Worm (Caenorhabditis elegans) whole organism, young adult: ENCODE results near the gene unc-23.

Experiments
- D2030.7 ChIP-seq: fragments of 200-800 bp; sonication (Bioruptor generic); IDR thresholded peaks from 2 replicates; pipeline ENCODE4 v1.3.6; 2022; ENCODE audit warnings: missing genetic modification reagents, missing genetic modification characterization, missing compliant biosample characterization
- F39B2.1 ChIP-seq: fragments of 200-800 bp; sonication (Bioruptor generic); IDR thresholded peaks from 2 replicates; pipeline ENCODE4 v1.3.6; 2022; ENCODE audit warnings: missing genetic modification reagents, missing genetic modification characterization, missing compliant biosample characterization
- F52B5.7 ChIP-seq: sonication (generic microtip); optimal IDR thresholded peaks from 2 replicates; lab custom pipeline; 2016; ENCODE audit warnings: mild to moderate bottlenecking, missing genetic modification characterization, missing compliant biosample characterization
- Y53G8AR.9 ChIP-seq: fragments of 200-800 bp; sonication (Bioruptor generic); conservative IDR thresholded peaks from 2 replicates; pipeline ENCODE4 v1.3.6; 2022; ENCODE audit warnings: missing genetic modification reagents, missing genetic modification characterization, missing compliant biosample characterization
- Y56A3A.18 ChIP-seq: fragments of 200-800 bp; sonication (Bioruptor generic); IDR thresholded peaks from 2 replicates; pipeline ENCODE4 v1.3.6; 2022; ENCODE audit warnings: missing genetic modification reagents, missing genetic modification characterization, missing compliant biosample characterization
- aptf-3 ChIP-seq: fragments of 200-800 bp; sonication (Bioruptor generic); IDR thresholded peaks from 2 replicates; pipeline ENCODE4 v1.3.6; 2022; ENCODE audit warnings: missing genetic modification characterization, missing compliant biosample characterization
- atf-7 ChIP-seq: sonication (generic microtip); optimal IDR thresholded peaks from 2 replicates; lab custom pipeline; 2017; ENCODE audit warnings: mild to moderate bottlenecking, missing genetic modification characterization, missing compliant biosample characterization
- attf-5 ChIP-seq: fragments of 200-800 bp; sonication (Bioruptor generic); optimal IDR thresholded peaks from 2 replicates; lab custom pipeline; 2018; ENCODE audit warnings: mild to moderate bottlenecking, missing genetic modification characterization, missing compliant biosample characterization
- ccch-3 ChIP-seq: fragments of 200-800 bp; sonication (Bioruptor generic); optimal IDR thresholded peaks from 2 replicates; lab custom pipeline; 2018; ENCODE audit warnings: mild to moderate bottlenecking, missing genetic modification characterization, missing compliant biosample characterization
- ceh-58 ChIP-seq: fragments of 200-800 bp; sonication (Bioruptor generic); IDR thresholded peaks from 2 replicates; pipeline ENCODE4 v1.3.6; 2022; ENCODE audit warnings: missing genetic modification characterization, missing compliant biosample characterization
- dox-1 ChIP-seq: fragments of 200-800 bp; sonication (Bioruptor generic); IDR thresholded peaks from 2 replicates; pipeline ENCODE4 v1.3.6; 2022; ENCODE audit warnings: missing genetic modification reagents, missing genetic modification characterization, missing compliant biosample characterization
- ekl-4 ChIP-seq: fragments of 200-800 bp; sonication (Bioruptor generic); IDR thresholded peaks from 2 replicates; pipeline ENCODE4 v1.3.6; 2022; ENCODE audit warnings: missing genetic modification reagents, missing genetic modification characterization, missing compliant biosample characterization
- ets-4 ChIP-seq: fragments of 200-800 bp; sonication (Bioruptor generic); optimal IDR thresholded peaks from 2 replicates; lab custom pipeline; 2018; ENCODE audit warnings: mild to moderate bottlenecking, missing genetic modification characterization, missing compliant biosample characterization
- let-607 ChIP-seq, 2 experiments: fragments of 200-800 bp in 1 of 2; sonication (Bioruptor generic) in 1 of 2; sonication (generic microtip) in 1 of 2; optimal IDR thresholded peaks; 2 replicates each; lab custom pipeline; 2016 to 2018; ENCODE audit warnings: mild to moderate bottlenecking in 2 of 2, missing compliant biosample characterization in 2 of 2, missing genetic modification characterization in 2 of 2, moderate library complexity in 2 of 2, missing genotype in 1 of 2
- lin-26 ChIP-seq: fragments of 200-800 bp; sonication (Bioruptor generic); IDR thresholded peaks from 2 replicates; pipeline ENCODE4 v1.3.6; 2022; ENCODE audit warnings: missing genetic modification reagents, missing genetic modification characterization, missing compliant biosample characterization
- lsl-1 ChIP-seq: fragments of 200-800 bp; sonication (Bioruptor generic); optimal IDR thresholded peaks from 2 replicates; lab custom pipeline; 2018; ENCODE audit warnings: mild to moderate bottlenecking, missing genetic modification characterization, moderate library complexity, missing compliant biosample characterization
- lsy-27 ChIP-seq: sonication (generic microtip); optimal IDR thresholded peaks from 2 replicates; lab custom pipeline; 2017; ENCODE audit warnings: missing genetic modification characterization, mild to moderate bottlenecking, missing compliant biosample characterization, antibody characterized with exemption, missing genotype, borderline replicate concordance; ENCODE audit not compliant: insufficient read depth
- madf-3 ChIP-seq: fragments of 200-800 bp; sonication (Bioruptor generic); IDR thresholded peaks from 2 replicates; pipeline ENCODE4 v1.3.6; 2022; ENCODE audit warnings: missing genetic modification reagents, missing genetic modification characterization, missing compliant biosample characterization
- nhr-80 ChIP-seq: sonication (generic microtip); optimal IDR thresholded peaks from 2 replicates; lab custom pipeline; 2016; ENCODE audit warnings: missing genetic modification characterization, missing compliant biosample characterization
- rcor-1 ChIP-seq: fragments of 200-800 bp; sonication (Bioruptor generic); IDR thresholded peaks from 2 replicates; pipeline ENCODE4 v1.3.6; 2022; ENCODE audit warnings: missing genetic modification reagents, missing genetic modification characterization, missing compliant biosample characterization
- repo-1 ChIP-seq: sonication (generic microtip); optimal IDR thresholded peaks from 2 replicates; lab custom pipeline; 2017; ENCODE audit warnings: mild to moderate bottlenecking, missing genetic modification characterization, missing compliant biosample characterization
- snpc-1.1 ChIP-seq: sonication (generic microtip); optimal IDR thresholded peaks from 2 replicates; lab custom pipeline; 2017; ENCODE audit warnings: missing genetic modification characterization, mild to moderate bottlenecking, missing compliant biosample characterization, antibody characterized with exemption, moderate library complexity, missing genotype, missing genetic modification reagents; ENCODE audit not compliant: insufficient read depth
- somi-1 ChIP-seq: fragments of 200-800 bp; sonication (Bioruptor generic); optimal IDR thresholded peaks from 2 replicates; lab custom pipeline; 2018; ENCODE audit warnings: mild to moderate bottlenecking, missing genetic modification characterization, missing compliant biosample characterization
- tbp1 ChIP-seq: fragments of 200-800 bp; sonication (Bioruptor generic); optimal IDR thresholded peaks from 2 replicates; lab custom pipeline; 2018; ENCODE audit warnings: mild to moderate bottlenecking, missing genetic modification characterization, missing compliant biosample characterization
- zfh-2 ChIP-seq: fragments of 200-800 bp; sonication (Bioruptor generic); conservative IDR thresholded peaks from 2 replicates; pipeline ENCODE4 v1.3.6; 2022; ENCODE audit warnings: missing genetic modification reagents, missing genetic modification characterization, missing compliant biosample characterization
- ztf-6 ChIP-seq: fragments of 200-800 bp; sonication (Bioruptor generic); IDR thresholded peaks from 2 replicates; pipeline ENCODE4 v1.3.6; 2022; ENCODE audit warnings: missing genetic modification reagents, missing genetic modification characterization, missing compliant biosample characterization

Gene unc-23

DNA sequence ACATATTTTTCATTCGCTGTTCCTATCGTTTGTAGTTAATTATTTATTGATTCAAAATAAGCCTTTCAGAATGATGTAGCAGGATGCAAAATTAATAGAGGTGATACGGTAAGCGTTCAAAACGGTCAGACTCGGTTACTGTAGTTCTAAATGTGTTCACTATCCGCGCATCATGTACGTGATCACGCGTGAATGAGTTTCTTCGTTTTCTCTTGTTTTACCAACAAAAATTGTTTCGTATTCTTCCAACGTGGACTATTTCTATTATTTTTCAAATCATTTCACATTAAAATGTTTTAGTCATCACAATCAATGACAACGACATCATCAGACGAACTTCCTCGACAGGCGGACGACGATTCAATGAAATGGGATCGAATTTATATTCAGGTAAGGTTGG is 11.3 kb downstream of the unc-23 start, which contains the start of gene gck-1:
Gene gck-1, plus strand, starts transcription at position 301 of the 400 bp plus-strand sequence.
- TF ChIP-seq ekl-4 (GFP tag; lab: Robert Waterston, UW) (no peak), let-607 (tag; optimal IDR thresholded peaks at IDR 0.05; lab: Kevin White, UChicago) (no peak), lsl-1 (GFP tag; lab: Kevin White, UChicago) (peak; percentile 40), lin-26 (GFP tag; lab: Robert Waterston, UW) (no peak)

DNA sequence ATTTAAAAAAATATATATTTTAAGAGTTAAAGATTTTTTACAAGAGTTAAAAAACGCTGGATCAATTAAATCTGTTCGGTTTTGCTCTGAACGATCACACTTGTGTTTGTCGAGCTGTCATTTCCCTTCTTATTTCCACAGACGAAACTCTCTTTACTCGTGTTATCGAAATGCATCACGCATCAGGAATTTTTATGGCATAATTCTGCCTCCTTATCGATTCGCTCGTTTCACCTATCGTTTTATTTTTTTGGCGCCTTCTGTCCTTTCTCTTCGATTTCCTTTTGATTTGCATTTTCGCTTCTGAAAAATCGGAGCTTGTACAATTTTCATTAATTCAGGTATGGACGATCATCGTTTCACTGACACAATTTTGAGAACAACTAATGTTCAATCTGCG is 12.2 kb downstream of the unc-23 start:
- TF ChIP-seq F39B2.1 (GFP tag; lab: Robert Waterston, UW) (no peak), nhr-80 (tag; lab: Kevin White, UChicago) (peak; percentile 0)

DNA sequence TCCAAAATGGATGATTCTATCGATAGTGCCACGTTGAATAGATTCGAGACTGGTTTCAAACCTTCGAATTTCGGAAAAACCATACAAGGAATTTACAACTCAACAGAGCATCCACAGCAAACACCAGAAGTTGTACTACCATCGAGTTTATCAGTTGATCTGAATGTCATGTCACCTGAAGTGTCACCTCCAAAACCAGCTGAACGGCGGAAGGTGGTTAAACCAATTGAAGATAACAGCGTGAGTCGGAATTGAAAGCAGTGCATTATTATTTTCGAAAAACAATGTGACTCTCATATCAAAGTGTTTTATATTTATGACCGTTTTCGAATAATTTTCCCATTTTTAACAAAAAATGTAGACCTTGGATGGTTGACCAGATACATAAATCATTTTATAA is 12.8 kb downstream of the unc-23 start:
- no peak for TF ChIP-seq ccch-3 (GFP tag; lab: Kevin White, UChicago)
- TF ChIP-seq ets-4 (GFP tag; lab: Kevin White, UChicago), result peak; percentile 25
- TF ChIP-seq nhr-80 (tag; lab: Kevin White, UChicago), result peak; percentile 76
- TF ChIP-seq dox-1, result peak; percentile 23; the same call in 1 of the 2 replicates

DNA sequence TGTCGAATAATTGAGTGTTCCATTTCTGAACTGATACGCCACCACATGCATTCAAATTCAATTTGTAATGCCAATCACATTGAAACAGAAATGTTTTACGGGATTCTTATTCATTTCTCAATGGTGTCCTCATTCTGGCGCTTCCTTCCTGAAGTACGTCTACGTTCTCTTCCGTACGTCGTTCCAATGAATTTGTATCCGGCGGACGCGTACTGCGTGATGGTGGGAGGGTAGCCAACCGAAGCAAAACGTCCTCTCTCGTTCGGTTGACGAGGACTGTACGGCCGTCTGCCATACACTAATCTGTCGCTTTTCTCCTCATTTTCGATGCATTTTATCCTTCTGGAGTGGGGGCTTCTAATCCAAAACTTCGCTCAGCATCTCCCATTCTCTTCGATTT is 13.7 kb downstream of the unc-23 start:
- TF ChIP-seq rcor-1 (GFP tag; lab: Robert Waterston, UW) (0 out of 2 replicates have a peak, but pooled peaks have one; percentile 28), lsy-27 (tag; lab: Kevin White, UChicago) (no peak), lin-26 (GFP tag; lab: Robert Waterston, UW) (no peak), ceh-58 (GFP tag; lab: Robert Waterston, UW) (no peak), somi-1 (GFP tag; lab: Kevin White, UChicago) (no peak), repo-1 (tag; lab: Kevin White, UChicago) (no peak), D2030.7 (GFP tag; lab: Robert Waterston, UW) (0 out of 2 replicates have a peak, but pooled peaks have one; percentile 17), madf-3 (GFP tag; lab: Robert Waterston, UW) (0 out of 2 replicates have a peak, but pooled peaks have one; percentile 9), zfh-2 (GFP tag; lab: Robert Waterston, UW) (0 out of 2 replicates have a peak, but pooled peaks have one; percentile 10), ztf-6 (GFP tag; lab: Robert Waterston, UW) (no peak), attf-5 (GFP tag; lab: Kevin White, UChicago) (no peak)
- TF ChIP-seq, all 124 proteins: peak for 4

DNA sequence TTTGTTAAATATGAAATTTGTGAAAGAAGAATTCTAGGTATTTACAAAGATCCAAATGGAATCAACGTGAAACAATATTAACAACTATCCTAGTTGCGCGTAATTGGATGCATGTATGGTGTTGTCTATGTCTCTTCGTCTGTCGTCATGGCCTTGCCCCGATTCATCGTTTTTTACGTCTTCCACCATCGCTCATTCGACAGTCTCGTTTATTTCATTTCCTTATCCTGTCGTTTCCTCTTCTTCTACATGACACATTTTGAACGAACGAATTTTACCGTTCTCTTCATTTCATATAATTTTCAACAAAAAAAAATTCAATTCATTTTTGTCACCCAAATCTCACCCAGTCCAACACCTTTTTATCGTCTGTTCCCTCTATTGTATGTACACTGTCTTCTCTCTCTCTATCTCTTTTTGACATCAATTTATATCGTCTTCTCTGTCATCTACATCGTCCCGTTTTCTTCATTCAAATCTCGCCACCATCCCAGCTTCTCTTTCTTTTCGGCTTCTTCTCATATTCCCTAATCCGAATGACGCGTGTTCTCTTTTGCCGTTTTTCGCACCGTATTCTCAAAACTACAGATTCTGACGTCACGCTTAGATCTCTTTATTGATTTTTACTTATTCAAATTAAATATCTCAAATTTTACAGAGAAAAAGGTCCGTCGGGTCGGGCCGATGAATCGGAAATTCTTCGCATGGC is 20.4 kb downstream of the unc-23 start, which contains the start of gene ttc-17:
Gene ttc-17, plus strand, starts transcription at position 659 of the 709 bp plus-strand sequence.
- TF ChIP-seq atf-7, result no peak
- 0 out of 2 replicates have a peak, but pooled peaks have one; percentile 61 for TF ChIP-seq Y56A3A.18 (GFP tag; lab: Robert Waterston, UW)
- no peak for TF ChIP-seq aptf-3
- TF ChIP-seq Y53G8AR.9 (GFP tag; lab: Robert Waterston, UW), result peak; percentile 50; the same call in 1 of the 2 replicates
- TF ChIP-seq ets-4 (GFP tag; lab: Kevin White, UChicago), result no peak
- TF ChIP-seq snpc-1.1 (tag; lab: Kevin White, UChicago), result no peak
- no peak for TF ChIP-seq tbp1 (GFP tag; lab: Kevin White, UChicago)
- TF ChIP-seq F52B5.7 (tag; lab: Kevin White, UChicago), result peak; percentile 26
